Worm (Caenorhabditis elegans) whole organism, L4 larva: ENCODE data around the gene F38B2.6.
A peak's percentile ranks its signal among the peaks of the same experiment; 100 is the strongest.

Source experiments
- T20F7.1 ChIP-seq: fragments of 200-800 bp; sonication (Bioruptor generic); optimal IDR thresholded peaks from 2 replicates; lab custom pipeline; 2018; ENCODE audit warnings: mild to moderate bottlenecking, missing genetic modification characterization, missing compliant biosample characterization
- Y105C5A.15 ChIP-seq: fragments of 200-800 bp; sonication (Bioruptor generic); IDR thresholded peaks from 2 replicates; pipeline ENCODE4 v1.3.6; 2022; ENCODE audit warnings: missing genetic modification characterization, missing compliant biosample characterization
- Y48G9A.11 ChIP-seq: fragments of 200-800 bp; sonication (Bioruptor generic); IDR thresholded peaks from 2 replicates; pipeline ENCODE4 v1.3.6; 2022; ENCODE audit warnings: missing genetic modification reagents, missing genetic modification characterization, missing compliant biosample characterization
- aly-2 ChIP-seq: sonication (generic microtip); optimal IDR thresholded peaks from 2 replicates; lab custom pipeline; 2018; ENCODE audit warnings: missing biosample characterization, missing genetic modification characterization
- arid-1 ChIP-seq: fragments of 200-800 bp; sonication (Bioruptor generic); conservative IDR thresholded peaks from 2 replicates; pipeline ENCODE4 v1.3.6; 2022; ENCODE audit warnings: missing genetic modification reagents, missing genetic modification characterization, missing compliant biosample characterization
- ceh-28 ChIP-seq: fragments of 150-350 bp; optimal IDR thresholded peaks from 2 replicates; lab custom pipeline; 2014; ENCODE audit warnings: missing biosample characterization, missing genetic modification reagents, missing genetic modification characterization
- ceh-32 ChIP-seq: sonication (generic microtip); optimal IDR thresholded peaks from 2 replicates; lab custom pipeline; 2016; ENCODE audit warnings: mild to moderate bottlenecking, missing genetic modification characterization, missing compliant biosample characterization; ENCODE audit not compliant: poor library complexity
- ceh-44 ChIP-seq: fragments of 200-800 bp; sonication (Bioruptor generic); IDR thresholded peaks from 2 replicates; pipeline ENCODE4 v1.3.6; 2022; ENCODE audit warnings: missing genetic modification reagents, missing genetic modification characterization, missing compliant biosample characterization
- daf-16 ChIP-seq, 3 experiments: sonication (generic microtip); optimal IDR thresholded peaks; 2 replicates each; lab custom pipeline; 2016 to 2017; ENCODE audit warnings: missing genetic modification characterization in 3 of 3, missing genetic modification reagents in 3 of 3, mild to moderate bottlenecking in 2 of 3, missing compliant biosample characterization in 2 of 3, missing biosample characterization in 1 of 3, moderate library complexity in 1 of 3
- duxl-1 ChIP-seq: sonication (generic microtip); optimal IDR thresholded peaks from 2 replicates; lab custom pipeline; 2016; ENCODE audit warnings: mild to moderate bottlenecking, missing genetic modification characterization, moderate library complexity, missing compliant biosample characterization; ENCODE audit not compliant: poor library complexity
- egl-43 ChIP-seq: fragments of 200-800 bp; sonication (Bioruptor generic); IDR thresholded peaks from 2 replicates; pipeline ENCODE4 v1.3.6; 2022; ENCODE audit warnings: missing genetic modification reagents, missing genetic modification characterization, missing compliant biosample characterization
- hlh-11 ChIP-seq: fragments of 200-800 bp; sonication (Bioruptor generic); optimal IDR thresholded peaks from 2 replicates; lab custom pipeline; 2018; ENCODE audit warnings: mild to moderate bottlenecking, missing genetic modification characterization, missing compliant biosample characterization
- hmg-1.1 ChIP-seq: fragments of 200-800 bp; sonication (Bioruptor generic); IDR thresholded peaks from 2 replicates; pipeline ENCODE4 v1.3.6; 2022; ENCODE audit warnings: missing genetic modification reagents, missing genetic modification characterization, missing compliant biosample characterization
- lim-7 ChIP-seq: fragments of 200-800 bp; sonication (Bioruptor generic); IDR thresholded peaks from 2 replicates; pipeline ENCODE4 v1.3.6; 2022; ENCODE audit warnings: missing genetic modification characterization, missing compliant biosample characterization
- lin-38 ChIP-seq: fragments of 200-800 bp; sonication (Bioruptor generic); IDR thresholded peaks from 2 replicates; pipeline ENCODE4 v1.3.6; 2022; ENCODE audit warnings: missing genetic modification reagents, missing genetic modification characterization, missing compliant biosample characterization
- madf-9 ChIP-seq: fragments of 200-800 bp; sonication (Bioruptor generic); conservative IDR thresholded peaks from 2 replicates; pipeline ENCODE4 v1.3.6; 2022; ENCODE audit warnings: missing genetic modification reagents, missing genetic modification characterization, missing compliant biosample characterization
- mdt-29 ChIP-seq: fragments of 200-800 bp; sonication (Bioruptor generic); IDR thresholded peaks from 2 replicates; pipeline ENCODE4 v1.3.6; 2022; ENCODE audit warnings: missing genetic modification reagents, missing genetic modification characterization, missing compliant biosample characterization
- mes-2 ChIP-seq: sonication (generic microtip); optimal IDR thresholded peaks from 2 replicates; lab custom pipeline; 2016; ENCODE audit warnings: missing genotype, mild to moderate bottlenecking, missing genetic modification characterization, missing compliant biosample characterization; ENCODE audit not compliant: poor library complexity, severe bottlenecking
- nhr-111 ChIP-seq: fragments of 200-800 bp; sonication (Bioruptor generic); optimal IDR thresholded peaks from 2 replicates; lab custom pipeline; 2018; ENCODE audit warnings: mild to moderate bottlenecking, missing genetic modification characterization, missing compliant biosample characterization
- nhr-28 ChIP-seq: fragments of 150-350 bp; optimal IDR thresholded peaks from 2 replicates; lab custom pipeline; 2014; ENCODE audit warnings: missing biosample characterization, missing genetic modification characterization
- nhr-41 ChIP-seq: fragments of 200-800 bp; sonication (Bioruptor generic); IDR thresholded peaks from 2 replicates; pipeline ENCODE4 v1.3.6; 2022; ENCODE audit warnings: missing genetic modification reagents, missing genetic modification characterization, missing compliant biosample characterization
- nhr-48 ChIP-seq: sonication (generic microtip); optimal IDR thresholded peaks from 2 replicates; lab custom pipeline; 2016; ENCODE audit warnings: mild to moderate bottlenecking, missing genetic modification characterization, missing compliant biosample characterization
- nhr-77 ChIP-seq: fragments of 150-350 bp; optimal IDR thresholded peaks from 2 replicates; lab custom pipeline; 2014; ENCODE audit warnings: missing biosample characterization, missing genetic modification characterization
- pqm-1 ChIP-seq: sonication (generic microtip); optimal IDR thresholded peaks from 2 replicates; lab custom pipeline; 2017; ENCODE audit warnings: missing biosample characterization, missing genetic modification characterization
- saeg-2 ChIP-seq: fragments of 200-800 bp; sonication (Bioruptor generic); IDR thresholded peaks from 2 replicates; pipeline ENCODE4 v1.3.6; 2022; ENCODE audit warnings: missing genetic modification reagents, missing genetic modification characterization, missing compliant biosample characterization
- set-16 ChIP-seq: fragments of 200-800 bp; sonication (Bioruptor generic); IDR thresholded peaks from 2 replicates; pipeline ENCODE4 v1.3.6; 2022; ENCODE audit warnings: missing genetic modification reagents, missing genetic modification characterization, missing compliant biosample characterization
- tag-97 ChIP-seq: fragments of 200-800 bp; sonication (Bioruptor generic); IDR thresholded peaks from 2 replicates; pipeline ENCODE4 v1.3.6; 2022; ENCODE audit warnings: missing genetic modification characterization, missing compliant biosample characterization
- unc-62 ChIP-seq, 3 experiments: fragments of 150-350 bp in 1 of 3; sonication (generic microtip); optimal IDR thresholded peaks in 2 of 3; peaks in 1 of 3; 1 replicate in 1 of 3; 2 replicates in 2 of 3; lab custom pipeline; 2014 to 2017; ENCODE audit warnings: missing biosample characterization in 3 of 3, missing genetic modification characterization in 3 of 3, missing genetic modification reagents in 3 of 3, missing genotype in 1 of 3

Gene F38B2.6

ce11 chrX:11316750-11317149 is 35.7 kb upstream of the F38B2.6 start, which contains the start of gene nlp-57 (continued):
- no peak for TF ChIP-seq nhr-77

ce11 chrX:11315392-11315791 is 34.3 kb upstream of the F38B2.6 start, which contains the start of gene F08G12.11:
TSS of gene F08G12.11 (minus strand) at chrX:11315572.
- no peak for TF ChIP-seq madf-9 (GFP tag; lab: Robert Waterston, UW)
- no peak for TF ChIP-seq tag-97 (GFP tag; lab: Robert Waterston, UW)
- TF ChIP-seq unc-62 (GFP tag; optimal IDR thresholded peaks at IDR 0.05 in 1 of 2; lab: Kevin White, UChicago), result peak in 1 of 2 experiments; percentile 91
- TF ChIP-seq unc-62 (tag; optimal IDR thresholded peaks at IDR 0.05; lab: Kevin White, UChicago), result no peak
- TF ChIP-seq pqm-1 (tag; lab: Kevin White, UChicago), result no peak
- no peak for TF ChIP-seq lin-38 (GFP tag; lab: Robert Waterston, UW)

- TF ChIP-seq unc-62 (GFP tag; optimal IDR thresholded peaks at IDR 0.05 in 1 of 2; lab: Kevin White, UChicago) (peak in 1 of 2 experiments; percentile 75), unc-62 (tag; optimal IDR thresholded peaks at IDR 0.05; lab: Kevin White, UChicago) (no peak), ceh-28 (tag; lab: Kevin White, UChicago) (no peak), nhr-28 (tag; lab: Kevin White, UChicago) (peak; percentile 74), daf-16 (GFP tag; optimal IDR thresholded peaks at IDR 0.05; lab: Kevin White, UChicago) (peak in 1 of 2 experiments; percentile 86), daf-16 (tag; optimal IDR thresholded peaks at IDR 0.05; lab: Kevin White, UChicago) (peak; percentile 81), egl-43 (GFP tag; lab: Robert Waterston, UW) (no peak), aly-2 (no peak), hlh-11 (tag; lab: Kevin White, UChicago) (peak; percentile 49)
These were observed 29.3 kb upstream of the F38B2.6 start, which contains the start of gene F08G12.5 for ce11 chrX:11310285-11310838. TSS of gene F08G12.5 (minus strand) at chrX:11310285.

DNA sequence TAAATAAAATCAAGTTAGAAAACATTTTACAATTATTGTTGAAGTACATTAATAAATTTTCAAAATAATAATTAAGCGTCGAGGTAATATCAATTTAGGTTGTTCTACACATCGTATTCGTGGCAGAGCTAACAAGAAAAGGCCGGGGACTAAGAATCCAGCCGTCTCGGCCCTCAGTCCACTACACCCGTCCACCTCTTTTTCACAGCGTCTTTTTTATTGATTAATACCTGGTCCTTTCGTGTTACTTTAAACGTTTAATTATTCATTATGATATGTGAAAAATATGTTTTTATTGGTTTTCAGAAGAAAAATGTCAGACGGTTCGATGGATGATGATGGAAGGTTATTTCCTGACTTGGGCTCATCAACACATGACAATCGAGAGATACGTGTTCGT is 26.0 kb upstream of the F38B2.6 start, which contains the start of gene vhl-1:
TSS of gene vhl-1 (plus strand) at position 301 of the 400 bp plus-strand sequence.
- no peak for TF ChIP-seq nhr-41
- no peak for TF ChIP-seq daf-16 (GFP tag; optimal IDR thresholded peaks at IDR 0.05; lab: Kevin White, UChicago)
- TF ChIP-seq daf-16 (tag; optimal IDR thresholded peaks at IDR 0.05; lab: Kevin White, UChicago), result no peak
- TF ChIP-seq set-16 (GFP tag; lab: Robert Waterston, UW), result no peak
- no peak for TF ChIP-seq arid-1 (GFP tag; lab: Robert Waterston, UW)
- TF ChIP-seq ceh-44, result no peak
- TF ChIP-seq hmg-1.1 (GFP tag; lab: Robert Waterston, UW), result 0 out of 2 replicates have a peak, but pooled peaks have one; percentile 11
- TF ChIP-seq saeg-2 (GFP tag; lab: Robert Waterston, UW), result no peak
- TF ChIP-seq mes-2, result peak; percentile 54

ce11 chrX:11305773-11306172 is 24.7 kb upstream of the F38B2.6 start, which contains the start of gene F08G12.1:
TSS of gene F08G12.1 (minus strand) at chrX:11305873.
- TF ChIP-seq nhr-48 (tag; lab: Kevin White, UChicago), result no peak
- TF ChIP-seq T20F7.1, result no peak
- TF ChIP-seq ceh-44, result no peak
- TF ChIP-seq duxl-1 (tag; lab: Kevin White, UChicago), result no peak
- TF ChIP-seq Y105C5A.15 (GFP tag; lab: Robert Waterston, UW), result no peak
- TF ChIP-seq Y48G9A.11 (GFP tag; lab: Robert Waterston, UW), result no peak
- TF ChIP-seq lim-7 (GFP tag; lab: Robert Waterston, UW), result no peak
- no peak for TF ChIP-seq ceh-32
- no peak for TF ChIP-seq nhr-41
- no peak for TF ChIP-seq nhr-111 (GFP tag; lab: Kevin White, UChicago)
- no peak for TF ChIP-seq mdt-29 (GFP tag; lab: Robert Waterston, UW)
